Worm (Caenorhabditis elegans) whole organism, midembryonic: ENCODE data around the gene str-135.

Experiments used
- flt-1 ChIP-seq: fragments of 200-800 bp; sonication (Bioruptor generic); IDR thresholded peaks from 2 replicates; pipeline ENCODE4 v1.3.6; 2022; ENCODE audit warnings: missing genetic modification characterization, missing compliant biosample characterization
- med-1 ChIP-seq: sonication (generic microtip); optimal IDR thresholded peaks from 2 replicates; lab custom pipeline; 2017; ENCODE audit warnings: missing genetic modification characterization, mild to moderate bottlenecking, missing compliant biosample characterization, antibody characterized with exemption, missing genetic modification reagents; ENCODE audit not compliant: insufficient read depth
- ref-1 ChIP-seq: fragments of 200-800 bp; sonication (Bioruptor generic); conservative IDR thresholded peaks from 2 replicates; pipeline ENCODE4 v1.3.6; 2022; ENCODE audit warnings: missing genetic modification reagents, missing genetic modification characterization, missing compliant biosample characterization
- ztf-23 ChIP-seq: fragments of 200-800 bp; sonication (Bioruptor generic); IDR thresholded peaks from 2 replicates; pipeline ENCODE4 v1.3.6; 2022; ENCODE audit warnings: missing genetic modification reagents, missing genetic modification characterization, missing compliant biosample characterization
- ztf-29 ChIP-seq: fragments of 200-800 bp; sonication (Bioruptor generic); IDR thresholded peaks from 2 replicates; pipeline ENCODE4 v1.3.6; 2022; ENCODE audit warnings: missing genetic modification reagents, missing genetic modification characterization, missing compliant biosample characterization

DNA sequence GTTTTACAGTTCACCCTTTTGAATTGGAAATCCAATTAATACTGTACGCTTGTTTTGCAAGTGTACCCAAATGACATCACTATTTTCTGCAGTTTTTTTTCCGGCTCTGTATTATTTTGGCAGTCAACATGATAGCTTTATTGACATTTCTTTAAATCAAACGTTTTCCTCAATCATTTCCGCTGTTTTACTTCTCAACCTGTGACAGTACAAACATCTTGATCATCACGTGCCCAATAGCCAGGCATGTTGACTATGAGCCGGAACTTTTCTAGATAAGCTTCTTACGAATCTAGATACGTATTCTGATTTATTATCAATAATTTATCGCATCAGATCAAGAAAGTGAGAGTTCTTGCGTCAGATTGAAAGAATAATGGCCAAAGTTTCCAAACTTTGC, 10.8 kb downstream of the str-135 start:
- TF ChIP-seq med-1 (GFP tag; lab: Kevin White, UChicago) (no peak), ref-1 (GFP tag; lab: Robert Waterston, UW) (no peak), ztf-29 (GFP tag; lab: Robert Waterston, UW) (no peak), flt-1 (GFP tag; lab: Robert Waterston, UW) (no peak), ztf-23 (GFP tag; lab: Robert Waterston, UW) (no peak)
